Worm (Caenorhabditis elegans) whole organism, early embryonic: ENCODE measurements around the gene T24C2.5.

Source experiments
- B0310.2 ChIP-seq: sonication (generic microtip); optimal IDR thresholded peaks from 2 replicates; lab custom pipeline; 2016; ENCODE audit warnings: mild to moderate bottlenecking, missing genetic modification characterization, missing compliant biosample characterization
- F13C5.2 ChIP-seq: sonication (generic microtip); optimal IDR thresholded peaks from 2 replicates; lab custom pipeline; 2017; ENCODE audit warnings: mild to moderate bottlenecking, missing genetic modification characterization, inconsistent platforms, missing compliant biosample characterization
- aly-1 ChIP-seq: sonication (generic microtip); optimal IDR thresholded peaks from 2 replicates; lab custom pipeline; 2016; ENCODE audit warnings: missing genetic modification characterization, missing compliant biosample characterization
- ama-1 ChIP-seq: fragments of 150-350 bp; optimal IDR thresholded peaks from 2 replicates; lab custom pipeline; 2014
- ets-7 ChIP-seq: sonication (generic microtip); optimal IDR thresholded peaks from 2 replicates; lab custom pipeline; 2016; ENCODE audit warnings: missing genotype, missing genetic modification characterization, missing compliant biosample characterization
- flt-1 ChIP-seq: fragments of 200-800 bp; sonication (Bioruptor generic); IDR thresholded peaks from 2 replicates; pipeline ENCODE4 v1.3.6; 2022; ENCODE audit warnings: missing genetic modification characterization, missing compliant biosample characterization
- hmg-4 ChIP-seq: fragments of 200-800 bp; sonication (Bioruptor generic); optimal IDR thresholded peaks from 2 replicates; lab custom pipeline; 2018; ENCODE audit warnings: mild to moderate bottlenecking, missing genetic modification characterization, missing compliant biosample characterization
- hnd-1 ChIP-seq: sonication (generic microtip); optimal IDR thresholded peaks from 2 replicates; lab custom pipeline; 2016; ENCODE audit warnings: missing genetic modification characterization, missing compliant biosample characterization
- pes-1 ChIP-seq: fragments of 200-800 bp; sonication (Bioruptor generic); IDR thresholded peaks from 2 replicates; pipeline ENCODE4 v1.3.6; 2022; ENCODE audit warnings: missing genetic modification reagents, missing genetic modification characterization, missing compliant biosample characterization
- sea-1 ChIP-seq: fragments of 200-800 bp; sonication (Bioruptor generic); conservative IDR thresholded peaks from 2 replicates; pipeline ENCODE4 v1.3.6; 2022; ENCODE audit warnings: missing genetic modification characterization, missing compliant biosample characterization
- tbx-37 ChIP-seq: fragments of 200-800 bp; sonication (Bioruptor generic); conservative IDR thresholded peaks from 2 replicates; pipeline ENCODE4 v1.3.6; 2022; ENCODE audit warnings: missing genetic modification reagents, missing genetic modification characterization, missing compliant biosample characterization

DNA sequence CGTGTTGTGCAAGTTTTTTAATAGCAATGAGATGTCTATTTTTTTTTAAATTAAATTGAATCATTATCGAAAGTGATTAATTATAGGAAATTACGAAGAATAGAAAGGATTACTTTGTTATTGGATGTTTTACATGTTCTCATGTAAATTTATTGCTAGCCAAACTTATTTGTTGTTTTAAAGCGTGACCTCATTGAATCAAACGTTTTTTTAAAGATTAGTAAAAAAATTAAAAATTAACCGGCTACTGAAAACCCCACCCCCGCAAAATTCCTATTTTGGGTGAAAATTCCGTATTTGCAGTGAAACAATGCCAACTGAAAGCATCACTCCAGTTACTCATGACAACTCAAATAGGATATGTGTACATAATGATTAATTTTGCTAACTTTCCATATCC lies 49.4 kb upstream of the T24C2.5 start, which contains the start of gene M163.8:
- TF ChIP-seq pes-1 (no peak), sea-1 (GFP tag; lab: Robert Waterston, UW) (no peak), ama-1 (lab: Kevin White, UChicago) (no peak), flt-1 (no peak), hmg-4 (GFP tag; lab: Kevin White, UChicago) (no peak), tbx-37 (GFP tag; lab: Robert Waterston, UW) (no peak), F13C5.2 (tag; lab: Kevin White, UChicago) (no peak), aly-1 (no peak), hnd-1 (tag; lab: Kevin White, UChicago) (no peak), B0310.2 (tag; lab: Kevin White, UChicago) (no peak), ets-7 (tag; lab: Kevin White, UChicago) (no peak)
